Worm (Caenorhabditis elegans) whole organism, L4 larva: Measurements from ENCODE around the gene str-88.
A peak's percentile ranks its signal among the peaks of the same experiment; 100 is the strongest.

Experiments used
- F44E2.7 ChIP-seq: fragments of 200-800 bp; sonication (Bioruptor generic); IDR thresholded peaks from 2 replicates; pipeline ENCODE4 v2.1.2; 2022; ENCODE audit warnings: missing genetic modification characterization, missing compliant biosample characterization
- T20F7.1 ChIP-seq: fragments of 200-800 bp; sonication (Bioruptor generic); optimal IDR thresholded peaks from 2 replicates; lab custom pipeline; 2018; ENCODE audit warnings: mild to moderate bottlenecking, missing genetic modification characterization, missing compliant biosample characterization
- T26A8.4 ChIP-seq: fragments of 200-800 bp; sonication (Bioruptor generic); IDR thresholded peaks from 2 replicates; pipeline ENCODE4 v1.3.6; 2022; ENCODE audit warnings: missing genetic modification characterization, missing compliant biosample characterization
- Y105C5A.15 ChIP-seq: fragments of 200-800 bp; sonication (Bioruptor generic); IDR thresholded peaks from 2 replicates; pipeline ENCODE4 v1.3.6; 2022; ENCODE audit warnings: missing genetic modification characterization, missing compliant biosample characterization
- ZK546.5 ChIP-seq, 2 experiments: sonication (generic microtip); optimal IDR thresholded peaks; 2 replicates each; lab custom pipeline; 2017; ENCODE audit warnings: missing biosample characterization in 2 of 2, missing genetic modification characterization in 2 of 2
- ama-1 ChIP-seq: fragments of 150-350 bp; optimal IDR thresholded peaks from 2 replicates; lab custom pipeline; 2014; ENCODE audit warnings: inconsistent platforms, mixed read lengths
- attf-4 ChIP-seq: sonication (generic microtip); optimal IDR thresholded peaks from 3 replicates; lab custom pipeline; 2017; ENCODE audit warnings: missing biosample characterization, missing genetic modification characterization
- ceh-20 ChIP-seq: fragments of 200-800 bp; sonication (Bioruptor generic); IDR thresholded peaks from 2 replicates; pipeline ENCODE4 v1.3.6; 2022; ENCODE audit warnings: missing genetic modification reagents, missing genetic modification characterization, missing compliant biosample characterization
- ceh-28 ChIP-seq: fragments of 150-350 bp; optimal IDR thresholded peaks from 2 replicates; lab custom pipeline; 2014; ENCODE audit warnings: missing biosample characterization, missing genetic modification reagents, missing genetic modification characterization
- ceh-44 ChIP-seq: fragments of 200-800 bp; sonication (Bioruptor generic); IDR thresholded peaks from 2 replicates; pipeline ENCODE4 v1.3.6; 2022; ENCODE audit warnings: missing genetic modification reagents, missing genetic modification characterization, missing compliant biosample characterization
- ctbp-1 ChIP-seq: fragments of 200-800 bp; sonication (Bioruptor generic); IDR thresholded peaks from 2 replicates; pipeline ENCODE4 v1.3.6; 2022; ENCODE audit warnings: missing genetic modification reagents, missing genetic modification characterization, missing compliant biosample characterization
- daf-12 ChIP-seq: fragments of 150-350 bp; optimal IDR thresholded peaks from 2 replicates; lab custom pipeline; 2014; ENCODE audit warnings: missing biosample characterization, missing genetic modification reagents, missing genetic modification characterization
- daf-16 ChIP-seq, 3 experiments: sonication (generic microtip); optimal IDR thresholded peaks; 2 replicates each; lab custom pipeline; 2016 to 2017; ENCODE audit warnings: missing genetic modification characterization in 3 of 3, missing genetic modification reagents in 3 of 3, mild to moderate bottlenecking in 2 of 3, missing compliant biosample characterization in 2 of 3, missing biosample characterization in 1 of 3, moderate library complexity in 1 of 3
- dmd-6 ChIP-seq: fragments of 200-800 bp; sonication (Bioruptor generic); IDR thresholded peaks from 2 replicates; pipeline ENCODE4 v1.3.6; 2022; ENCODE audit warnings: missing genetic modification reagents, missing genetic modification characterization, missing compliant biosample characterization
- dmd-8 ChIP-seq: fragments of 200-800 bp; sonication (Bioruptor generic); IDR thresholded peaks from 2 replicates; pipeline ENCODE4 v1.3.6; 2022; ENCODE audit warnings: missing genetic modification characterization, missing compliant biosample characterization
- duxl-1 ChIP-seq: sonication (generic microtip); optimal IDR thresholded peaks from 2 replicates; lab custom pipeline; 2016; ENCODE audit warnings: mild to moderate bottlenecking, missing genetic modification characterization, moderate library complexity, missing compliant biosample characterization; ENCODE audit not compliant: poor library complexity
- dve-1 ChIP-seq: sonication (generic microtip); optimal IDR thresholded peaks from 2 replicates; lab custom pipeline; 2017; ENCODE audit warnings: antibody characterized with exemption, mild to moderate bottlenecking, missing genetic modification characterization, missing compliant biosample characterization; ENCODE audit not compliant: insufficient read depth
- egl-27 ChIP-seq: sonication (generic microtip); optimal IDR thresholded peaks from 3 replicates; lab custom pipeline; 2017; ENCODE audit warnings: missing biosample characterization, missing genetic modification reagents, missing genetic modification characterization
- hif-1 ChIP-seq, 2 experiments: sonication (generic microtip); optimal IDR thresholded peaks; 2 replicates each; lab custom pipeline; 2016 to 2017; ENCODE audit warnings: missing compliant biosample characterization in 2 of 2, missing genetic modification characterization in 2 of 2, missing genetic modification reagents in 2 of 2, missing genotype in 2 of 2, mild to moderate bottlenecking in 1 of 2
- hlh-11 ChIP-seq: fragments of 200-800 bp; sonication (Bioruptor generic); optimal IDR thresholded peaks from 2 replicates; lab custom pipeline; 2018; ENCODE audit warnings: mild to moderate bottlenecking, missing genetic modification characterization, missing compliant biosample characterization
- jun-1 ChIP-seq: fragments of 150-350 bp; optimal IDR thresholded peaks from 2 replicates; lab custom pipeline; 2014; ENCODE audit warnings: missing biosample characterization, missing genetic modification reagents, missing genetic modification characterization
- lin-29 ChIP-seq: fragments of 200-800 bp; sonication (Bioruptor generic); IDR thresholded peaks from 2 replicates; pipeline ENCODE4 v1.3.6; 2022; ENCODE audit warnings: missing genetic modification reagents, missing genetic modification characterization, missing compliant biosample characterization
- lsy-2 ChIP-seq, 2 experiments: fragments of 150-350 bp in 1 of 2; sonication (generic microtip) in 1 of 2; optimal IDR thresholded peaks; 2 replicates each; lab custom pipeline; 2014 to 2017; ENCODE audit warnings: missing biosample characterization in 2 of 2, missing genetic modification characterization in 2 of 2
- madf-5 ChIP-seq, 2 experiments: fragments of 200-800 bp; sonication (Bioruptor generic); IDR thresholded peaks; 2 replicates each; pipeline ENCODE4 v1.3.6; 2022; ENCODE audit warnings: missing compliant biosample characterization in 2 of 2, missing genetic modification characterization in 2 of 2
- madf-9 ChIP-seq: fragments of 200-800 bp; sonication (Bioruptor generic); conservative IDR thresholded peaks from 2 replicates; pipeline ENCODE4 v1.3.6; 2022; ENCODE audit warnings: missing genetic modification reagents, missing genetic modification characterization, missing compliant biosample characterization
- mdl-1 ChIP-seq, 2 experiments: fragments of 150-350 bp in 1 of 2; sonication (generic microtip) in 1 of 2; optimal IDR thresholded peaks; 2 replicates each; lab custom pipeline; 2014 to 2017; ENCODE audit warnings: missing biosample characterization in 2 of 2, missing genetic modification characterization in 2 of 2
- mdt-29 ChIP-seq: fragments of 200-800 bp; sonication (Bioruptor generic); IDR thresholded peaks from 2 replicates; pipeline ENCODE4 v1.3.6; 2022; ENCODE audit warnings: missing genetic modification reagents, missing genetic modification characterization, missing compliant biosample characterization
- nhr-111 ChIP-seq: fragments of 200-800 bp; sonication (Bioruptor generic); optimal IDR thresholded peaks from 2 replicates; lab custom pipeline; 2018; ENCODE audit warnings: mild to moderate bottlenecking, missing genetic modification characterization, missing compliant biosample characterization
- nhr-28 ChIP-seq: fragments of 150-350 bp; optimal IDR thresholded peaks from 2 replicates; lab custom pipeline; 2014; ENCODE audit warnings: missing biosample characterization, missing genetic modification characterization
- nhr-48 ChIP-seq: sonication (generic microtip); optimal IDR thresholded peaks from 2 replicates; lab custom pipeline; 2016; ENCODE audit warnings: mild to moderate bottlenecking, missing genetic modification characterization, missing compliant biosample characterization
- nhr-6 ChIP-seq: fragments of 150-350 bp; optimal IDR thresholded peaks from 2 replicates; lab custom pipeline; 2014; ENCODE audit warnings: missing biosample characterization, missing genetic modification characterization
- nhr-76 ChIP-seq: fragments of 150-350 bp; optimal IDR thresholded peaks from 2 replicates; lab custom pipeline; 2014; ENCODE audit warnings: missing biosample characterization, missing genetic modification characterization
- nhr-77 ChIP-seq: fragments of 150-350 bp; optimal IDR thresholded peaks from 2 replicates; lab custom pipeline; 2014; ENCODE audit warnings: missing biosample characterization, missing genetic modification characterization
- php-3 ChIP-seq: fragments of 200-800 bp; sonication (Bioruptor generic); IDR thresholded peaks from 2 replicates; pipeline ENCODE4 v1.3.6; 2022; ENCODE audit warnings: missing genetic modification reagents, missing genetic modification characterization, missing compliant biosample characterization
- pqm-1 ChIP-seq: sonication (generic microtip); optimal IDR thresholded peaks from 2 replicates; lab custom pipeline; 2017; ENCODE audit warnings: missing biosample characterization, missing genetic modification characterization
- skn-1 ChIP-seq: fragments of 150-350 bp; optimal IDR thresholded peaks from 2 replicates; lab custom pipeline; 2014; ENCODE audit warnings: missing biosample characterization, missing genetic modification characterization
- spr-1 ChIP-seq: sonication (generic microtip); optimal IDR thresholded peaks from 2 replicates; lab custom pipeline; 2016; ENCODE audit warnings: mild to moderate bottlenecking, missing genetic modification characterization, missing compliant biosample characterization
- unc-130 ChIP-seq: sonication (generic microtip); optimal IDR thresholded peaks from 2 replicates; lab custom pipeline; 2016; ENCODE audit warnings: missing genetic modification reagents, missing genetic modification characterization, missing compliant biosample characterization
- unc-62 ChIP-seq, 3 experiments: fragments of 150-350 bp in 1 of 3; sonication (generic microtip); optimal IDR thresholded peaks in 2 of 3; peaks in 1 of 3; 1 replicate in 1 of 3; 2 replicates in 2 of 3; lab custom pipeline; 2014 to 2017; ENCODE audit warnings: missing biosample characterization in 3 of 3, missing genetic modification characterization in 3 of 3, missing genetic modification reagents in 3 of 3, missing genotype in 1 of 3
- vab-7 ChIP-seq: fragments of 200-800 bp; sonication (Bioruptor generic); IDR thresholded peaks from 2 replicates; pipeline ENCODE4 v1.3.6; 2022; ENCODE audit warnings: missing genetic modification reagents, missing genetic modification characterization, missing compliant biosample characterization
- ztf-7 ChIP-seq: fragments of 150-350 bp; optimal IDR thresholded peaks from 2 replicates; lab custom pipeline; 2014; ENCODE audit warnings: missing biosample characterization, missing genetic modification characterization

str-88 gene

ce11 chrV:15367770-15368169, 15.9 kb downstream of the str-88 start:
- TF ChIP-seq madf-5 (GFP tag; IDR thresholded peaks at IDR 0.05; lab: Robert Waterston, UW) (no peak), unc-62 (GFP tag; optimal IDR thresholded peaks at IDR 0.05 in 1 of 2; lab: Kevin White, UChicago) (peak in 1 of 2 experiments; percentile 95), unc-62 (tag; optimal IDR thresholded peaks at IDR 0.05; lab: Kevin White, UChicago) (no peak), egl-27 (tag; lab: Kevin White, UChicago) (no peak), vab-7 (no peak), lin-29 (GFP tag; lab: Robert Waterston, UW) (no peak)

- peak; percentile 14 for TF ChIP-seq nhr-28 (tag; lab: Kevin White, UChicago)
Measured at ce11 chrV:15361412-15361811, 22.2 kb downstream of the str-88 start, which contains the start of gene ech-1.1. ech-1.1 (minus strand) TSS chrV:15361512.

ce11 chrV:15354648-15355047, 29.0 kb downstream of the str-88 start, which contains the start of gene C29F3.7:
C29F3.7 (plus strand) TSS chrV:15354901.
- TF ChIP-seq madf-9 (GFP tag; lab: Robert Waterston, UW): no peak
- TF ChIP-seq nhr-76: no peak
- peak; percentile 95 for TF ChIP-seq dve-1 (tag; lab: Kevin White, UChicago)
- no peak for TF ChIP-seq ZK546.5 (tag; optimal IDR thresholded peaks at IDR 0.05; lab: Kevin White, UChicago)
- TF ChIP-seq ama-1 (lab: Kevin White, UChicago): no peak
- TF ChIP-seq dmd-8 (GFP tag; lab: Robert Waterston, UW): no peak
- peak; percentile 91 for TF ChIP-seq nhr-48
- TF ChIP-seq ztf-7: peak; percentile 77
- no peak for TF ChIP-seq attf-4 (tag; lab: Kevin White, UChicago)
- TF ChIP-seq daf-16 (GFP tag; optimal IDR thresholded peaks at IDR 0.05; lab: Kevin White, UChicago): no peak
- peak; percentile 96 for TF ChIP-seq daf-16 (tag; optimal IDR thresholded peaks at IDR 0.05; lab: Kevin White, UChicago)
- peak; percentile 68 for TF ChIP-seq T20F7.1 (GFP tag; lab: Kevin White, UChicago)
- no peak for TF ChIP-seq F44E2.7
- TF ChIP-seq daf-12 (tag; lab: Kevin White, UChicago): no peak
- TF ChIP-seq unc-62 (GFP tag; optimal IDR thresholded peaks at IDR 0.05 in 1 of 2; lab: Kevin White, UChicago): peak in 1 of 2 experiments; percentile 35
- TF ChIP-seq unc-62 (tag; optimal IDR thresholded peaks at IDR 0.05; lab: Kevin White, UChicago): no peak
- no peak for TF ChIP-seq skn-1 (tag; lab: Kevin White, UChicago)
- no peak; the same call in 1 of the 2 replicates for TF ChIP-seq php-3 (GFP tag; lab: Robert Waterston, UW)
- TF ChIP-seq hif-1 (tag; optimal IDR thresholded peaks at IDR 0.05; lab: Kevin White, UChicago): peak in 1 of 2 experiments; percentile 58
- peak; percentile 90 for TF ChIP-seq nhr-6 (tag; lab: Kevin White, UChicago)
- TF ChIP-seq madf-5 (GFP tag; IDR thresholded peaks at IDR 0.05; lab: Robert Waterston, UW): no peak
- TF ChIP-seq jun-1 (tag; lab: Kevin White, UChicago): no peak
- no peak for TF ChIP-seq duxl-1 (tag; lab: Kevin White, UChicago)
- no peak for TF ChIP-seq ctbp-1 (GFP tag; lab: Robert Waterston, UW)
- peak; percentile 98 for TF ChIP-seq nhr-28 (tag; lab: Kevin White, UChicago)
- no peak for TF ChIP-seq ceh-20 (GFP tag; lab: Robert Waterston, UW)
- no peak for TF ChIP-seq spr-1 (tag; lab: Kevin White, UChicago)
- no peak for TF ChIP-seq Y105C5A.15
- no peak for TF ChIP-seq ceh-28
- no peak for TF ChIP-seq ceh-44 (GFP tag; lab: Robert Waterston, UW)
- peak; percentile 85 for TF ChIP-seq hlh-11 (tag; lab: Kevin White, UChicago)
- TF ChIP-seq nhr-111 (GFP tag; lab: Kevin White, UChicago): no peak
- no peak for TF ChIP-seq mdt-29
- TF ChIP-seq pqm-1 (tag; lab: Kevin White, UChicago): peak; percentile 72
- TF ChIP-seq mdl-1 (tag; optimal IDR thresholded peaks at IDR 0.05; lab: Kevin White, UChicago): peak in 1 of 2 experiments; percentile 77
- peak; percentile 86 for TF ChIP-seq nhr-77 (tag; lab: Kevin White, UChicago)
- no peak for TF ChIP-seq T26A8.4
- peak; percentile 99 for TF ChIP-seq dmd-6 (GFP tag; lab: Robert Waterston, UW)
- TF ChIP-seq unc-130: no peak
- TF ChIP-seq lsy-2 (tag; optimal IDR thresholded peaks at IDR 0.05; lab: Kevin White, UChicago): no peak
- TF ChIP-seq, all 104 proteins: peak for 14
